Fruit fly (Drosophila melanogaster) whole organism, adult: ENCODE results near the gene Lcp65Ag3.

Experiments used
- CG14711 ChIP-seq: fragments of 200-800 bp; sonication (Bioruptor generic); optimal IDR thresholded peaks from 2 replicates; lab custom pipeline; 2018; ENCODE audit warnings: missing biosample characterization, mild to moderate bottlenecking, missing genetic modification characterization, moderate library complexity
- CG1620 ChIP-seq: fragments of 200-800 bp; sonication (Bioruptor generic); optimal IDR thresholded peaks from 2 replicates; lab custom pipeline; 2016; ENCODE audit warnings: missing biosample characterization, missing genetic modification characterization
- CG33017 ChIP-seq: fragments of 200-800 bp; sonication (Bioruptor generic); optimal IDR thresholded peaks from 2 replicates; lab custom pipeline; 2018; ENCODE audit warnings: missing biosample characterization, mild to moderate bottlenecking, missing genetic modification characterization, moderate library complexity
- CG5204 ChIP-seq: fragments of 200-800 bp; sonication (Bioruptor generic); optimal IDR thresholded peaks from 2 replicates; lab custom pipeline; 2016; ENCODE audit warnings: missing biosample characterization, missing genetic modification characterization
- Clk ChIP-seq: fragments of 200-800 bp; sonication (Bioruptor generic); optimal IDR thresholded peaks from 2 replicates; lab custom pipeline; 2017; ENCODE audit warnings: missing biosample characterization, missing genetic modification characterization
- Hr96 ChIP-seq: fragments of 200-800 bp; sonication (Bioruptor generic); optimal IDR thresholded peaks from 2 replicates; lab custom pipeline; 2016; ENCODE audit warnings: missing biosample characterization, missing genetic modification characterization
- bab1 ChIP-seq: fragments of 200-800 bp; sonication (Bioruptor generic); optimal IDR thresholded peaks from 3 replicates; lab custom pipeline; 2019; ENCODE audit warnings: missing biosample characterization, mild to moderate bottlenecking, missing genetic modification characterization, moderate library complexity
- cic ChIP-seq: fragments of 200-800 bp; sonication (Bioruptor generic); optimal IDR thresholded peaks from 2 replicates; lab custom pipeline; 2017; ENCODE audit warnings: missing biosample characterization, mild to moderate bottlenecking, missing genetic modification characterization, moderate library complexity
- kay ChIP-seq: fragments of 200-800 bp; sonication (Bioruptor generic); peaks from one replicate; lab custom pipeline; 2016; ENCODE audit warnings: missing biosample characterization, missing genetic modification characterization, borderline replicate concordance
- ovo ChIP-seq: fragments of 200-800 bp; sonication (Bioruptor generic); optimal IDR thresholded peaks from 2 replicates; lab custom pipeline; 2016; ENCODE audit warnings: missing biosample characterization, missing genetic modification characterization
- tj ChIP-seq: fragments of 200-800 bp; sonication (Bioruptor generic); optimal IDR thresholded peaks from 3 replicates; lab custom pipeline; 2017; ENCODE audit warnings: missing biosample characterization, mild to moderate bottlenecking, missing genetic modification characterization, moderate library complexity
- toe ChIP-seq: fragments of 200-800 bp; sonication (Bioruptor generic); optimal IDR thresholded peaks from 2 replicates; lab custom pipeline; 2016; ENCODE audit warnings: missing biosample characterization, missing genetic modification characterization

dm6 chr3L:6106717-6107116 lies 24.1 kb downstream of the Lcp65Ag3 start:
- TF ChIP-seq CG33017 (tag; lab: Kevin White, UChicago) (no peak), Hr96 (GFP tag; lab: Kevin White, UChicago) (no peak), cic (GFP tag; lab: Kevin White, UChicago) (no peak), CG1620 (no peak), CG5204 (no peak), tj (GFP tag; lab: Kevin White, UChicago) (no peak), Clk (GFP tag; lab: Kevin White, UChicago) (no peak), CG14711 (tag; lab: Kevin White, UChicago) (no peak), ovo (GFP tag; lab: Kevin White, UChicago) (no peak), bab1 (GFP tag; lab: Kevin White, UChicago) (no peak), toe (no peak), kay (no peak)
